Worm (Caenorhabditis elegans) whole organism, young adult: ENCODE data around the gene lsm-1.

Experiments
- C06A6.2 ChIP-seq: fragments of 200-800 bp; sonication (Bioruptor generic); conservative IDR thresholded peaks from 2 replicates; pipeline ENCODE4 v1.3.6; 2022; ENCODE audit warnings: missing genetic modification characterization, missing compliant biosample characterization
- F33H1.4 ChIP-seq: fragments of 200-800 bp; sonication (Bioruptor generic); IDR thresholded peaks from 2 replicates; pipeline ENCODE4 v1.3.6; 2022; ENCODE audit warnings: missing genetic modification reagents, missing genetic modification characterization, missing compliant biosample characterization
- F37B4.10 ChIP-seq: fragments of 200-800 bp; sonication (Bioruptor generic); IDR thresholded peaks from 2 replicates; pipeline ENCODE4 v1.3.6; 2022; ENCODE audit warnings: missing genetic modification characterization, missing compliant biosample characterization
- F49E8.2 ChIP-seq: sonication (generic microtip); optimal IDR thresholded peaks from 3 replicates; lab custom pipeline; 2017; ENCODE audit warnings: missing genetic modification characterization, mild to moderate bottlenecking, missing compliant biosample characterization, antibody characterized with exemption, moderate library complexity; ENCODE audit not compliant: insufficient read depth
- F52B5.7 ChIP-seq: sonication (generic microtip); optimal IDR thresholded peaks from 2 replicates; lab custom pipeline; 2016; ENCODE audit warnings: mild to moderate bottlenecking, missing genetic modification characterization, missing compliant biosample characterization
- F55B11.4 ChIP-seq: sonication (generic microtip); optimal IDR thresholded peaks from 2 replicates; lab custom pipeline; 2016; ENCODE audit warnings: missing compliant biosample characterization, missing genetic modification characterization, borderline replicate concordance; ENCODE audit not compliant: insufficient read depth
- F57A8.1 ChIP-seq: fragments of 200-800 bp; sonication (Bioruptor generic); optimal IDR thresholded peaks from 2 replicates; lab custom pipeline; 2018; ENCODE audit warnings: mild to moderate bottlenecking, missing genetic modification characterization, moderate library complexity, missing compliant biosample characterization
- T07F8.4 ChIP-seq: sonication (generic microtip); optimal IDR thresholded peaks from 2 replicates; lab custom pipeline; 2016; ENCODE audit warnings: mild to moderate bottlenecking, missing genetic modification characterization, moderate library complexity, missing compliant biosample characterization
- aptf-3 ChIP-seq: fragments of 200-800 bp; sonication (Bioruptor generic); IDR thresholded peaks from 2 replicates; pipeline ENCODE4 v1.3.6; 2022; ENCODE audit warnings: missing genetic modification characterization, missing compliant biosample characterization
- atf-7 ChIP-seq: sonication (generic microtip); optimal IDR thresholded peaks from 2 replicates; lab custom pipeline; 2017; ENCODE audit warnings: mild to moderate bottlenecking, missing genetic modification characterization, missing compliant biosample characterization
- bed-1 ChIP-seq: fragments of 200-800 bp; sonication (Bioruptor generic); IDR thresholded peaks from 2 replicates; pipeline ENCODE4 v1.3.6; 2022; ENCODE audit warnings: missing genetic modification reagents, missing genetic modification characterization, missing compliant biosample characterization
- cebp-1 ChIP-seq, 2 experiments: fragments of 200-800 bp in 1 of 2; sonication (Bioruptor generic) in 1 of 2; sonication (generic microtip) in 1 of 2; IDR thresholded peaks in 1 of 2; optimal IDR thresholded peaks in 1 of 2; 2 replicates each; pipeline versions ENCODE4 v1.3.6 to Lab custom; 2017 to 2022; ENCODE audit warnings: missing compliant biosample characterization in 2 of 2, missing genetic modification characterization in 2 of 2, mild to moderate bottlenecking in 1 of 2, missing genetic modification reagents in 1 of 2, moderate library complexity in 1 of 2
- ceh-91 ChIP-seq: fragments of 200-800 bp; sonication (Bioruptor generic); IDR thresholded peaks from 2 replicates; pipeline ENCODE4 v1.3.6; 2022; ENCODE audit warnings: missing genetic modification reagents, missing genetic modification characterization, missing compliant biosample characterization
- chd-7 ChIP-seq: sonication (generic microtip); optimal IDR thresholded peaks from 2 replicates; lab custom pipeline; 2016; ENCODE audit warnings: mild to moderate bottlenecking, missing genetic modification characterization, moderate library complexity, missing compliant biosample characterization
- die-1 ChIP-seq: sonication (generic microtip); optimal IDR thresholded peaks from 2 replicates; lab custom pipeline; 2016; ENCODE audit warnings: missing genotype, mild to moderate bottlenecking, missing genetic modification characterization, missing compliant biosample characterization
- dpl-1 ChIP-seq: fragments of 150-350 bp; optimal IDR thresholded peaks from 2 replicates; lab custom pipeline; 2014; ENCODE audit warnings: missing biosample characterization, missing genetic modification reagents, missing genetic modification characterization
- efl-1 ChIP-seq: fragments of 150-350 bp; optimal IDR thresholded peaks from 2 replicates; lab custom pipeline; 2014; ENCODE audit warnings: missing biosample characterization, missing genetic modification reagents, missing genetic modification characterization
- ets-4 ChIP-seq: fragments of 200-800 bp; sonication (Bioruptor generic); optimal IDR thresholded peaks from 2 replicates; lab custom pipeline; 2018; ENCODE audit warnings: mild to moderate bottlenecking, missing genetic modification characterization, missing compliant biosample characterization
- gei-17 ChIP-seq: fragments of 200-800 bp; sonication (Bioruptor generic); optimal IDR thresholded peaks from 2 replicates; lab custom pipeline; 2018; ENCODE audit warnings: mild to moderate bottlenecking, missing genetic modification characterization, missing compliant biosample characterization
- him-1 ChIP-seq: sonication (generic microtip); optimal IDR thresholded peaks from 2 replicates; lab custom pipeline; 2016; ENCODE audit warnings: missing genotype, missing genetic modification reagents, missing genetic modification characterization, missing compliant biosample characterization
- hlh-26 ChIP-seq: fragments of 200-800 bp; sonication (Bioruptor generic); conservative IDR thresholded peaks from 2 replicates; pipeline ENCODE4 v1.3.6; 2022; ENCODE audit warnings: missing genetic modification reagents, missing genetic modification characterization, missing compliant biosample characterization
- hmg-1.2 ChIP-seq: fragments of 200-800 bp; sonication (Bioruptor generic); IDR thresholded peaks from 2 replicates; pipeline ENCODE4 v1.3.6; 2022; ENCODE audit warnings: missing genetic modification reagents, missing genetic modification characterization, missing compliant biosample characterization
- hmg-20 ChIP-seq: fragments of 200-800 bp; sonication (Bioruptor generic); IDR thresholded peaks from 2 replicates; pipeline ENCODE4 v1.3.6; 2022; ENCODE audit warnings: missing genetic modification reagents, missing genetic modification characterization, missing compliant biosample characterization
- lag-1 ChIP-seq: fragments of 200-800 bp; sonication (Bioruptor generic); IDR thresholded peaks from 2 replicates; pipeline ENCODE4 v1.3.6; 2022; ENCODE audit warnings: missing genetic modification reagents, missing genetic modification characterization, missing compliant biosample characterization
- let-607 ChIP-seq, 2 experiments: fragments of 200-800 bp in 1 of 2; sonication (Bioruptor generic) in 1 of 2; sonication (generic microtip) in 1 of 2; optimal IDR thresholded peaks; 2 replicates each; lab custom pipeline; 2016 to 2018; ENCODE audit warnings: mild to moderate bottlenecking in 2 of 2, missing compliant biosample characterization in 2 of 2, missing genetic modification characterization in 2 of 2, moderate library complexity in 2 of 2, missing genotype in 1 of 2
- lin-26 ChIP-seq: fragments of 200-800 bp; sonication (Bioruptor generic); IDR thresholded peaks from 2 replicates; pipeline ENCODE4 v1.3.6; 2022; ENCODE audit warnings: missing genetic modification reagents, missing genetic modification characterization, missing compliant biosample characterization
- lin-54 ChIP-seq: fragments of 200-800 bp; sonication (Bioruptor generic); optimal IDR thresholded peaks from 2 replicates; lab custom pipeline; 2018; ENCODE audit warnings: mild to moderate bottlenecking, missing genetic modification characterization, missing compliant biosample characterization
- lir-1 ChIP-seq: fragments of 200-800 bp; sonication (Bioruptor generic); conservative IDR thresholded peaks from 2 replicates; pipeline ENCODE4 v1.3.6; 2022; ENCODE audit warnings: missing genetic modification reagents, missing genetic modification characterization, missing compliant biosample characterization
- lsl-1 ChIP-seq: fragments of 200-800 bp; sonication (Bioruptor generic); optimal IDR thresholded peaks from 2 replicates; lab custom pipeline; 2018; ENCODE audit warnings: mild to moderate bottlenecking, missing genetic modification characterization, moderate library complexity, missing compliant biosample characterization
- madf-6 ChIP-seq: fragments of 200-800 bp; sonication (Bioruptor generic); IDR thresholded peaks from 2 replicates; pipeline ENCODE4 v1.3.6; 2022; ENCODE audit warnings: missing genetic modification reagents, missing genetic modification characterization, missing compliant biosample characterization
- mcd-1 ChIP-seq: fragments of 200-800 bp; sonication (Bioruptor generic); IDR thresholded peaks from 2 replicates; pipeline ENCODE4 v1.3.6; 2022; ENCODE audit warnings: missing genetic modification reagents, missing genetic modification characterization, missing compliant biosample characterization
- mxl-1 ChIP-seq: sonication (generic microtip); optimal IDR thresholded peaks from 2 replicates; lab custom pipeline; 2016; ENCODE audit warnings: missing genetic modification characterization, missing compliant biosample characterization
- nfya-1 ChIP-seq: sonication (generic microtip); optimal IDR thresholded peaks from 2 replicates; lab custom pipeline; 2017; ENCODE audit warnings: antibody characterized with exemption, missing compliant biosample characterization, missing genetic modification characterization, borderline replicate concordance; ENCODE audit not compliant: insufficient read depth
- nhr-120 ChIP-seq: fragments of 200-800 bp; sonication (Bioruptor generic); IDR thresholded peaks from 2 replicates; pipeline ENCODE4 v1.3.6; 2022; ENCODE audit warnings: missing genetic modification characterization, missing compliant biosample characterization
- nhr-179 ChIP-seq: sonication (generic microtip); optimal IDR thresholded peaks from 2 replicates; lab custom pipeline; 2016; ENCODE audit warnings: mild to moderate bottlenecking, missing genetic modification characterization, missing compliant biosample characterization
- rcor-1 ChIP-seq: fragments of 200-800 bp; sonication (Bioruptor generic); IDR thresholded peaks from 2 replicates; pipeline ENCODE4 v1.3.6; 2022; ENCODE audit warnings: missing genetic modification reagents, missing genetic modification characterization, missing compliant biosample characterization
- rec-8 ChIP-seq, 2 experiments: sonication (generic microtip); optimal IDR thresholded peaks; 2 replicates each; lab custom pipeline; 2016; ENCODE audit warnings: mild to moderate bottlenecking in 2 of 2, missing genetic modification characterization in 2 of 2, missing genetic modification reagents in 2 of 2, missing genotype in 2 of 2, missing biosample characterization in 1 of 2, missing compliant biosample characterization in 1 of 2, moderate library complexity in 1 of 2
- rpc-1 ChIP-seq, 2 experiments: fragments of 150-350 bp in 1 of 2; sonication (generic microtip) in 1 of 2; optimal IDR thresholded peaks; 2 replicates each; lab custom pipeline; 2014 to 2018; ENCODE audit warnings: missing biosample characterization in 1 of 2, missing genetic modification characterization in 1 of 2, missing genetic modification reagents in 1 of 2, missing genotype in 1 of 2
- snpc-1.3 ChIP-seq: sonication (generic microtip); optimal IDR thresholded peaks from 2 replicates; lab custom pipeline; 2017; ENCODE audit warnings: missing genetic modification characterization, mild to moderate bottlenecking, missing compliant biosample characterization, antibody characterized with exemption, moderate library complexity, missing genotype, missing genetic modification reagents; ENCODE audit not compliant: insufficient read depth
- snpc-3.4 ChIP-seq: sonication (generic microtip); optimal IDR thresholded peaks from 2 replicates; lab custom pipeline; 2017; ENCODE audit warnings: missing genetic modification characterization, mild to moderate bottlenecking, missing compliant biosample characterization, antibody characterized with exemption, moderate library complexity, missing genotype, missing genetic modification reagents
- sptf-2 ChIP-seq: fragments of 200-800 bp; sonication (Bioruptor generic); optimal IDR thresholded peaks from 2 replicates; lab custom pipeline; 2018; ENCODE audit warnings: mild to moderate bottlenecking, missing genetic modification characterization, missing compliant biosample characterization
- tlf-1 ChIP-seq: fragments of 200-800 bp; sonication (Bioruptor generic); optimal IDR thresholded peaks from 2 replicates; lab custom pipeline; 2018; ENCODE audit warnings: mild to moderate bottlenecking, missing genetic modification characterization, missing compliant biosample characterization
- xnd-1 ChIP-seq: sonication (generic microtip); optimal IDR thresholded peaks from 2 replicates; lab custom pipeline; 2016; ENCODE audit warnings: missing genotype, missing genetic modification reagents, missing genetic modification characterization, missing compliant biosample characterization
- zfh-2 ChIP-seq: fragments of 200-800 bp; sonication (Bioruptor generic); conservative IDR thresholded peaks from 2 replicates; pipeline ENCODE4 v1.3.6; 2022; ENCODE audit warnings: missing genetic modification reagents, missing genetic modification characterization, missing compliant biosample characterization
- ztf-22 ChIP-seq: fragments of 200-800 bp; sonication (Bioruptor generic); optimal IDR thresholded peaks from 2 replicates; lab custom pipeline; 2018; ENCODE audit warnings: mild to moderate bottlenecking, missing genetic modification characterization, moderate library complexity, missing compliant biosample characterization
- ztf-3 ChIP-seq: fragments of 200-800 bp; sonication (Bioruptor generic); optimal IDR thresholded peaks from 2 replicates; lab custom pipeline; 2018; ENCODE audit warnings: mild to moderate bottlenecking, missing genetic modification characterization, missing compliant biosample characterization

Gene lsm-1

DNA sequence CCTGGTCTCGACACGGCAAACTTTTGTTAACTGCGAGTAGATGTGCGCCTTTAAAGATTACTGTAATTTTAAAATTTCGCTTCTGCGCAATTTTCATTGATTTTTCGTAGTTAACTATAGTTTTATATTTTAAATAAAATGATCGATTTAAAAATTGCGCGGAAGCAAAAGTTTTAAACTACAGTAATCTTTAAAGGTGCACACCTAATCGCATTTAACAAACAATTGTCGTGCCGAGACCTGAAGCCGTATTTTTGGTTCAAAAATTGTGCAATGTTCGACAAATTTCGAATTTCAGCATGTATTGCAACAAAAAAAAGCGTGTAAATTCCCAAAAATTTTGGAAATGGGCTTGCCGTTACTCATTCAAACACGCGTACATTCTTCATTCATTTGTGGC lies 32.3 kb upstream of the lsm-1 start:
- TF ChIP-seq ets-4 (GFP tag; lab: Kevin White, UChicago), result no peak
- TF ChIP-seq ceh-91 (GFP tag; lab: Robert Waterston, UW), result no peak
- peak; percentile 56; the same call in 1 of the 2 replicates for TF ChIP-seq madf-6 (GFP tag; lab: Robert Waterston, UW)
- no peak for TF ChIP-seq hmg-20 (GFP tag; lab: Robert Waterston, UW)
- TF ChIP-seq F37B4.10, result no peak
- TF ChIP-seq F55B11.4, result no peak
- TF ChIP-seq F52B5.7, result no peak
- TF ChIP-seq nhr-179 (tag; lab: Kevin White, UChicago), result no peak
- no peak for TF ChIP-seq lir-1 (GFP tag; lab: Robert Waterston, UW)
- peak; percentile 65 for TF ChIP-seq F33H1.4 (GFP tag; lab: Robert Waterston, UW)
- no peak for TF ChIP-seq chd-7 (tag; lab: Kevin White, UChicago)
- TF ChIP-seq efl-1 (GFP tag; lab: Kevin White, UChicago), result peak; percentile 14
- TF ChIP-seq ztf-3 (GFP tag; lab: Kevin White, UChicago), result no peak
- TF ChIP-seq him-1, result peak; percentile 2
- no peak for TF ChIP-seq lag-1 (GFP tag; lab: Robert Waterston, UW)
- peak; percentile 45 for TF ChIP-seq F49E8.2 (tag; lab: Kevin White, UChicago)
- no peak for TF ChIP-seq mcd-1
- no peak for TF ChIP-seq bed-1
- no peak for TF ChIP-seq aptf-3 (GFP tag; lab: Robert Waterston, UW)
- no peak for TF ChIP-seq C06A6.2
- TF ChIP-seq lsl-1 (GFP tag; lab: Kevin White, UChicago), result peak; percentile 66
- TF ChIP-seq T07F8.4, result no peak
- TF ChIP-seq atf-7 (tag; lab: Kevin White, UChicago), result no peak
- peak; percentile 39 for TF ChIP-seq xnd-1
- TF ChIP-seq ztf-22 (GFP tag; lab: Kevin White, UChicago), result no peak

DNA sequence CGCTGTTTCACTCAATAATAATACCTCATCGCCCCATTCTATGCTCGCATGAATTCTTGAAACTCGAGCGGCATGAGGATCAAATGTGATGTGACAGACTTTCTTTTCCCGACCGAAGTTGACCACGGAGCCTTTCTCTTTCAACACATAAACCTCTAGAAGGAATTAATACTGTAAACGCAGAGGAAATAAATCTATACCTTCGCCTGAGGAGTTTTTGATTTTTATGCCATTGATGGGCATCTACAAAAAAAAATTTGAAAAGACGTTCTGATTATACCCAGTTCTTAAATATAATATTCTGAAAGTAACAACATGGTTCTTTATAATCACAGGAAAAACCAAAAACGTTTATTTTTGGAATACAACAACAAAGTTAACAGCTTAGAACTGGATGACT lies 30.5 kb upstream of the lsm-1 start, which contains the start of gene nbs-1:
TSS of gene nbs-1 (minus strand) at position 246 of the 400 bp plus-strand sequence.
- TF ChIP-seq F57A8.1 (GFP tag; lab: Kevin White, UChicago) (peak; percentile 21), rcor-1 (GFP tag; lab: Robert Waterston, UW) (peak; percentile 60), mxl-1 (no peak), nfya-1 (no peak), nhr-120 (GFP tag; lab: Robert Waterston, UW) (no peak), sptf-2 (no peak), zfh-2 (GFP tag; lab: Robert Waterston, UW) (no peak), snpc-1.3 (no peak), snpc-3.4 (peak; percentile 27), efl-1 (GFP tag; lab: Kevin White, UChicago) (peak; percentile 6), F55B11.4 (no peak), dpl-1 (GFP tag; lab: Kevin White, UChicago) (no peak), F49E8.2 (tag; lab: Kevin White, UChicago) (no peak), tlf-1 (GFP tag; lab: Kevin White, UChicago) (no peak), cebp-1 (GFP tag; IDR thresholded peaks at IDR 0.05; lab: Robert Waterston, UW) (no peak), cebp-1 (tag; optimal IDR thresholded peaks at IDR 0.05; lab: Kevin White, UChicago) (no peak), let-607 (tag; optimal IDR thresholded peaks at IDR 0.05; lab: Kevin White, UChicago) (no peak), hlh-26 (GFP tag; lab: Robert Waterston, UW) (no peak), die-1 (tag; lab: Kevin White, UChicago) (no peak), rec-8 (tag; optimal IDR thresholded peaks at IDR 0.05; lab: Kevin White, UChicago) (no peak), F33H1.4 (GFP tag; lab: Robert Waterston, UW) (peak; percentile 45), bed-1 (no peak), lin-54 (peak; percentile 41), ztf-22 (GFP tag; lab: Kevin White, UChicago) (no peak), hmg-1.2 (0 out of 2 replicates have a peak, but pooled peaks have one; percentile 14), gei-17 (GFP tag; lab: Kevin White, UChicago) (no peak), lin-26 (GFP tag; lab: Robert Waterston, UW) (0 out of 2 replicates have a peak, but pooled peaks have one; percentile 57), rpc-1 (optimal IDR thresholded peaks at IDR 0.05; lab: Kevin White, UChicago) (no peak), rpc-1 (tag; optimal IDR thresholded peaks at IDR 0.05; lab: Kevin White, UChicago) (no peak)
